Fruit fly (Drosophila melanogaster): Measurements from ENCODE around the gene Atg17.

The Atg17 gene

dm6 chr3R:5660198-5660893, 9.2 kb upstream of the Atg17 start, which contains the start of gene Wdr33:
Wdr33 (plus strand) TSS chr3R:5660635.
- TF ChIP-seq achi (GFP tag; optimal IDR thresholded peaks at IDR 0.05), result peak; percentile 35
- TF ChIP-seq CG10631 (GFP tag; optimal IDR thresholded peaks at IDR 0.05), result peak; percentile 50
- TF ChIP-seq CG10669 (GFP tag; optimal IDR thresholded peaks at IDR 0.05), result peak; percentile 41
- TF ChIP-seq CG1621 (tag; optimal IDR thresholded peaks at IDR 0.05), result no peak
- peak; percentile 40 for TF ChIP-seq esn (GFP tag; optimal IDR thresholded peaks at IDR 0.05)
- peak; percentile 36 for TF ChIP-seq cyc (GFP tag; optimal IDR thresholded peaks at IDR 0.05)
- peak; percentile 20 for TF ChIP-seq Ets96B (tag; optimal IDR thresholded peaks at IDR 0.05)
- no peak for TF ChIP-seq CG8119 (GFP tag; IDR thresholded peaks at IDR 0.05)
- TF ChIP-seq Eip93F (GFP tag; optimal IDR thresholded peaks at IDR 0.05), result no peak
- peak; percentile 24 for TF ChIP-seq lz (GFP tag; optimal IDR thresholded peaks at IDR 0.05)
- TF ChIP-seq Sox14 (GFP tag; optimal IDR thresholded peaks at IDR 0.05), result no peak
- TF ChIP-seq CG3032 (tag; optimal IDR thresholded peaks at IDR 0.05), result peak; percentile 19
- peak; percentile 45 for TF ChIP-seq Sox15 (GFP tag; optimal IDR thresholded peaks at IDR 0.05)
- TF ChIP-seq CG11294 (GFP tag; IDR thresholded peaks at IDR 0.05), result no peak; the same call in 1 of the 2 replicates
- no peak for TF ChIP-seq salr (GFP tag; optimal IDR thresholded peaks at IDR 0.05)
- TF ChIP-seq svp (GFP tag), result peak; percentile 68
- no peak for TF ChIP-seq vri (GFP tag; optimal IDR thresholded peaks at IDR 0.05)
- no peak for TF ChIP-seq CG4318 (GFP tag; optimal IDR thresholded peaks at IDR 0.05)
- TF ChIP-seq Met (GFP tag; optimal IDR thresholded peaks at IDR 0.05), result peak; percentile 28
- no peak for TF ChIP-seq fd59A (GFP tag; optimal IDR thresholded peaks at IDR 0.05)
- no peak for TF ChIP-seq eg (GFP tag; IDR thresholded peaks at IDR 0.05)
- 0 out of 2 replicates have a peak, but pooled peaks have one; percentile 24 for TF ChIP-seq Gug (GFP tag; IDR thresholded peaks at IDR 0.05)
- peak; percentile 51 for TF ChIP-seq CG8632 (GFP tag; optimal IDR thresholded peaks at IDR 0.05)
- peak; percentile 24 for TF ChIP-seq topi (GFP tag; optimal IDR thresholded peaks at IDR 0.05)
- no peak for TF ChIP-seq CG6276 (GFP tag; optimal IDR thresholded peaks at IDR 0.05)
- TF ChIP-seq CG8319 (GFP tag; optimal IDR thresholded peaks at IDR 0.05), result peak; percentile 6
- no peak for TF ChIP-seq CG6792 (GFP tag; optimal IDR thresholded peaks at IDR 0.05)
- TF ChIP-seq CG34406 (GFP tag; optimal IDR thresholded peaks at IDR 0.05), result peak; percentile 3
- TF ChIP-seq acj6 (GFP tag; optimal IDR thresholded peaks at IDR 0.05), result peak; percentile 54
- TF ChIP-seq CG31627 (GFP tag; optimal IDR thresholded peaks at IDR 0.05), result no peak
- peak; percentile 60 for TF ChIP-seq CG32006 (GFP tag; optimal IDR thresholded peaks at IDR 0.05)
- TF ChIP-seq CG6854 (GFP tag; optimal IDR thresholded peaks at IDR 0.05), result no peak
- no peak for TF ChIP-seq fd85E (GFP tag; optimal IDR thresholded peaks at IDR 0.05)
- TF ChIP-seq Hr38 (GFP tag; optimal IDR thresholded peaks at IDR 0.05), result no peak
- TF ChIP-seq Smox (GFP tag; optimal IDR thresholded peaks at IDR 0.05), result peak; percentile 31
- no peak for TF ChIP-seq CG16779 (tag; optimal IDR thresholded peaks at IDR 0.05)
- TF ChIP-seq Sox102F (GFP tag; optimal IDR thresholded peaks at IDR 0.05), result no peak
- TF ChIP-seq CG6163 (GFP tag; IDR thresholded peaks at IDR 0.05), result peak; percentile 50; the same call in 2 of the 3 replicates
- peak; percentile 32 for TF ChIP-seq fkh (GFP tag; optimal IDR thresholded peaks at IDR 0.05)
- no peak for TF ChIP-seq dsx (GFP tag; optimal IDR thresholded peaks at IDR 0.05; ENCODE audit: poor library complexity, severe bottlenecking)
- TF ChIP-seq pdm3 (GFP tag; optimal IDR thresholded peaks at IDR 0.05), result no peak
- TF ChIP-seq CG7368 (GFP tag; optimal IDR thresholded peaks at IDR 0.05), result no peak
- no peak for TF ChIP-seq CG6808 (GFP tag; optimal IDR thresholded peaks at IDR 0.05)
- TF ChIP-seq CG11762 (GFP tag; optimal IDR thresholded peaks at IDR 0.05; ENCODE audit: insufficient read depth), result peak; percentile 26
- TF ChIP-seq Eip75B (GFP tag; optimal IDR thresholded peaks at IDR 0.05), result peak; percentile 4
- TF ChIP-seq Hr39 (GFP tag; optimal IDR thresholded peaks at IDR 0.05), result peak; percentile 33
- no peak for TF ChIP-seq Lpt (GFP tag; optimal IDR thresholded peaks at IDR 0.05)
- no peak for TF ChIP-seq CG15336 (GFP tag; IDR thresholded peaks at IDR 0.05)
- TF ChIP-seq Eip78C (GFP tag), result peak; percentile 9
- no peak for TF ChIP-seq OdsH (GFP tag; optimal IDR thresholded peaks at IDR 0.05)
- no peak for TF ChIP-seq net (GFP tag; optimal IDR thresholded peaks at IDR 0.05)
- TF ChIP-seq CG11902 (GFP tag; optimal IDR thresholded peaks at IDR 0.05), result peak; percentile 48
